Worm (Caenorhabditis elegans) whole organism, midembryonic: Measurements from ENCODE around the gene srh-74.

Source experiments
- T22C8.4 ChIP-seq: fragments of 200-800 bp; sonication (Bioruptor generic); IDR thresholded peaks from 2 replicates; pipeline ENCODE4 v1.3.6; 2022; ENCODE audit warnings: missing genetic modification characterization, missing compliant biosample characterization
- cog-1 ChIP-seq: sonication (generic microtip); optimal IDR thresholded peaks from 2 replicates; lab custom pipeline; 2016; ENCODE audit warnings: missing genetic modification characterization, missing compliant biosample characterization
- flt-1 ChIP-seq: fragments of 200-800 bp; sonication (Bioruptor generic); IDR thresholded peaks from 2 replicates; pipeline ENCODE4 v1.3.6; 2022; ENCODE audit warnings: missing genetic modification characterization, missing compliant biosample characterization
- klf-2 ChIP-seq: fragments of 200-800 bp; sonication (Bioruptor generic); conservative IDR thresholded peaks from 2 replicates; pipeline ENCODE4 v1.3.6; 2022; ENCODE audit warnings: missing genetic modification reagents, missing genetic modification characterization, missing compliant biosample characterization
- med-1 ChIP-seq: sonication (generic microtip); optimal IDR thresholded peaks from 2 replicates; lab custom pipeline; 2017; ENCODE audit warnings: missing genetic modification characterization, mild to moderate bottlenecking, missing compliant biosample characterization, antibody characterized with exemption, missing genetic modification reagents; ENCODE audit not compliant: insufficient read depth
- ref-1 ChIP-seq: fragments of 200-800 bp; sonication (Bioruptor generic); conservative IDR thresholded peaks from 2 replicates; pipeline ENCODE4 v1.3.6; 2022; ENCODE audit warnings: missing genetic modification reagents, missing genetic modification characterization, missing compliant biosample characterization
- tab-1 ChIP-seq: fragments of 200-800 bp; sonication (Bioruptor generic); IDR thresholded peaks from 2 replicates; pipeline ENCODE4 v1.3.6; 2022; ENCODE audit warnings: missing genetic modification characterization, missing compliant biosample characterization
- ztf-23 ChIP-seq: fragments of 200-800 bp; sonication (Bioruptor generic); IDR thresholded peaks from 2 replicates; pipeline ENCODE4 v1.3.6; 2022; ENCODE audit warnings: missing genetic modification reagents, missing genetic modification characterization, missing compliant biosample characterization
- ztf-29 ChIP-seq: fragments of 200-800 bp; sonication (Bioruptor generic); IDR thresholded peaks from 2 replicates; pipeline ENCODE4 v1.3.6; 2022; ENCODE audit warnings: missing genetic modification reagents, missing genetic modification characterization, missing compliant biosample characterization

srh-74 gene

ce11 chrV:11078104-11078724 is 29.6 kb upstream of the srh-74 start, which contains the start of gene act-2:
TSS of gene act-2 (minus strand) at chrV:11078154.
- peak; percentile 28 for TF ChIP-seq cog-1
- no peak for TF ChIP-seq ref-1 (GFP tag; lab: Robert Waterston, UW)
- no peak for TF ChIP-seq tab-1
- no peak for TF ChIP-seq T22C8.4 (GFP tag; lab: Robert Waterston, UW)
- TF ChIP-seq klf-2 (GFP tag; lab: Robert Waterston, UW) = no peak
- no peak for TF ChIP-seq med-1
- TF ChIP-seq flt-1 (GFP tag; lab: Robert Waterston, UW) = peak; percentile 53; the same call in 1 of the 2 replicates
- TF ChIP-seq ztf-29 (GFP tag; lab: Robert Waterston, UW) = no peak
- TF ChIP-seq ztf-23 = peak; percentile 14; the same call in 1 of the 2 replicates

ce11 chrV:11076403-11076802 is 27.8 kb upstream of the srh-74 start:
- TF ChIP-seq tab-1 = no peak
- TF ChIP-seq cog-1 = no peak
- TF ChIP-seq flt-1 (GFP tag; lab: Robert Waterston, UW) = no peak
- no peak for TF ChIP-seq T22C8.4 (GFP tag; lab: Robert Waterston, UW)
- TF ChIP-seq ref-1 (GFP tag; lab: Robert Waterston, UW) = no peak
- no peak for TF ChIP-seq klf-2 (GFP tag; lab: Robert Waterston, UW)

DNA sequence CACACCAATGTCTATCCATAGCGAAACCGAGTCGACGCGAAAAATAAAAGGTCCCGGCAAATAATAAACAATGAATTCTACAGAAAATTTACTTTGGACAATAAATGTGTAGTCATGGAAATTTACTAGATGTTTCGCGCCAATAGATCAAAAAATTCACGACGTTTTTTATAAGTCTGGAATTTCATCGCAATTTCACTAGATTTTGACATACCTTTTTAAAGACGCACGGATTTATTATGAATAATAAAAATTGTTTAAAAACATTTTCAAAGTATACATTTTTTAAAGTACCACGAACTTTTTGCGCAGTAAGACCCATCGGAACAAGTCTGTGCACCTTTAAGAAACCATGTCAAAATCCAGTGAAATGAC is 27.4 kb upstream of the srh-74 start:
- no peak for TF ChIP-seq ref-1 (GFP tag; lab: Robert Waterston, UW)
- no peak for TF ChIP-seq med-1
- TF ChIP-seq cog-1 = no peak
- no peak for TF ChIP-seq tab-1
- TF ChIP-seq klf-2 (GFP tag; lab: Robert Waterston, UW) = no peak

ce11 chrV:11075209-11076027 is 26.8 kb upstream of the srh-74 start:
- TF ChIP-seq flt-1 (GFP tag; lab: Robert Waterston, UW) (peak; percentile 48; the same call in 1 of the 2 replicates), cog-1 (no peak), T22C8.4 (GFP tag; lab: Robert Waterston, UW) (no peak)

DNA sequence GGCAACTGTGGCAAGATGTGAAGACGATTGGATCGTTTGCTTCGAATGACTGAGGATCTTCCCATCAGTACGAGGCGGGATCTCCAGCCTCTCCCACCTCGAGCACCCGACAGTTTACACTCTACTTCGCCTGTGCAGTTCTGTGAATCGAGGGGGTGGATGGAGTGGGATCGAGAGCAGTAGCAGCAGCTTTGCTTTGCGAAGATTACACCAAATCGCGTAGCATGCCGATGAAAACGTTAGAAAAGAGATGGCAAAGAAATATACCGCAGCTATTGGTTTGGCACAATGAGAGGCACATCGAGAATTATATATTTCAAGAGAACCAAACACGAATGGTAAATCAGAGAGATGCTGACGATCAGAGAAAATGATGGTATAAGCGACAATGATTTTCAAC is 25.9 kb upstream of the srh-74 start, which contains the start of gene act-3:
act-3 (minus strand) TSS at position 51 of the 400 bp plus-strand sequence.
- TF ChIP-seq ztf-29 (GFP tag; lab: Robert Waterston, UW) (no peak), cog-1 (peak; percentile 35)

- TF ChIP-seq tab-1 (no peak), ref-1 (GFP tag; lab: Robert Waterston, UW) (no peak), klf-2 (GFP tag; lab: Robert Waterston, UW) (no peak), T22C8.4 (GFP tag; lab: Robert Waterston, UW) (no peak), ztf-23 (no peak), cog-1 (no peak), flt-1 (GFP tag; lab: Robert Waterston, UW) (no peak), med-1 (no peak), ztf-29 (GFP tag; lab: Robert Waterston, UW) (no peak)
Measured at ce11 chrV:11073354-11073753, 24.8 kb upstream of the srh-74 start.

DNA sequence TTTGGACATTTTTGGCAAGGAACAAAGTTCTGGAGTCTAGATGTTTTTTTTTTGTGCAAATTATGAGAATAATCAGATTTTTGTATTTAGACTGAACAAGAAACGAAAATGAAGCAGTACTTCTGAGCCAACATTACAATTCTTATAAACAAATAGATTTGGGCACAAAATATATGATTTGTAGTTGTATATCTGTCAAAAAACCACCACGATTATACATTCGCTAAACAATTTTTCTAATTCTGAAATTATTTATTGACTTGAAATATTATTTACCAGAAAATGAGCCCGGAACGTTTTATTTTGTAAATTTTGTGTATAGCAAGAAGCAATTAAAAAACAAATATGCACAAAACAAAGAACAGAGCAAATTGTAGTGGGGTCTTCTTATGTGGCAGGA is 22.9 kb upstream of the srh-74 start:
- no peak for TF ChIP-seq flt-1 (GFP tag; lab: Robert Waterston, UW)
- TF ChIP-seq tab-1 = no peak
- no peak for TF ChIP-seq ztf-23
- no peak for TF ChIP-seq T22C8.4 (GFP tag; lab: Robert Waterston, UW)
- no peak for TF ChIP-seq klf-2 (GFP tag; lab: Robert Waterston, UW)
- TF ChIP-seq ref-1 (GFP tag; lab: Robert Waterston, UW) = no peak
- TF ChIP-seq cog-1 = no peak
- no peak for TF ChIP-seq med-1
- TF ChIP-seq ztf-29 (GFP tag; lab: Robert Waterston, UW) = no peak

DNA sequence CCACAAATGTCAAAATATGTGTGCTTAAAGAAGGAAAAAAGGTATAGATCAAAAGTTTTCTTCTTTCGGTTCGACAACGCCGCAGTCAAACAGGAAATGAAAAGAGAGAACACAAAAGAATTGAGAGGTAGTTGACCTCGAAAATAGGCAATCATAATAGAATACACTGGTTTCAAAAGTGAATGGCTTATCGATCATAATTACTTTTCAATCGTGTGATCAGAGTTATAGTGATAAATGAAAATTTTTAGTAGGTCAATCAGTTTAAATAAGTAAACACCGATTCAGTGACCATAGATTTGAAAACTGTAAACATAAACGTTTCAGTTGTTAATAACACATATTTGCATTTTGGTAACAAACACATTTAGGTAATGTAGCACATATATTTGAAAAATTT is 21.8 kb upstream of the srh-74 start:
- TF ChIP-seq ztf-23 (no peak), ref-1 (GFP tag; lab: Robert Waterston, UW) (no peak), tab-1 (no peak), cog-1 (no peak), flt-1 (GFP tag; lab: Robert Waterston, UW) (no peak), med-1 (no peak), T22C8.4 (GFP tag; lab: Robert Waterston, UW) (no peak), ztf-29 (GFP tag; lab: Robert Waterston, UW) (no peak), klf-2 (GFP tag; lab: Robert Waterston, UW) (no peak)

DNA sequence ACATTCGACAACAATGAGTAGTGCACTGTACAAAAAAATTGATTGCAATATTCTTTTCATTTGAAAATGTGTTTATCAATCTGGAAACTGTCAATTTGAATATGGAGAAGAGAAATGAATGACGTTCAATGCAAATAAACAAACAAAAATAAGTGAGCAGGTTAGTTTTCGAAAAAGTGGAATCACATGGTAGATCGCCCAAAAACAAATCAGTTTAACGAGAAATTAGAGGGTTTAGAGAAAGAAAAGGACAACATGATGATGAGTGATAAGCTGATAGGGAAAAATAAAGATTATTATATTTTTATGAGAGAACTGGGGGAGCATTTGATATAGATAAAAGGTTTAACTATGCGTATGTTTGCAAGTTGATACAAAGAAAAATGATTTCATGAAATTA is 20.7 kb upstream of the srh-74 start, which contains the start of gene T04C12.8:
T04C12.8 (minus strand) TSS at position 82 of the 400 bp plus-strand sequence.
- TF ChIP-seq flt-1 (GFP tag; lab: Robert Waterston, UW) (no peak), ztf-23 (no peak), klf-2 (GFP tag; lab: Robert Waterston, UW) (no peak), med-1 (no peak), ztf-29 (GFP tag; lab: Robert Waterston, UW) (no peak), T22C8.4 (GFP tag; lab: Robert Waterston, UW) (no peak), tab-1 (no peak), ref-1 (GFP tag; lab: Robert Waterston, UW) (no peak), cog-1 (no peak)

DNA sequence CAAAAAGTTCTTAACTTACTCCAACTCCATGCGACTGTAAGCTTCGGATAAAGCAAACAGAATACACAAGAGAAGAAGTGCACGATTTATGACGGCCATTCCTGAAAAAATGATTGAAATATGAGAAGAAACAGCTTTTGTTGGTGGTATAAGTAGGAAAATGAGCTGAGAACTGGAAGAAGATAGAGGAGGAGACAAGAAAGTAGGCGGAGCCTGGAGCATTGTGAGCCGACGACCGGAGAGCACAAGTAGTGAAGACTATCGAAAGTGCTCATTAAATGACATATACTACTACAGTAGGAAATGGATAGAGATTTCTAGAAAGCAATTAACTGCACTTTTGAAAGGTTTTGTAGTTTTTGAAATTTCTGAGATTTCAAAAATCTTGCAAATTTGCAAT is 16.9 kb upstream of the srh-74 start, which contains the start of gene nlp-80:
nlp-80 (minus strand) TSS at position 101 of the 400 bp plus-strand sequence.
- TF ChIP-seq klf-2 (GFP tag; lab: Robert Waterston, UW) (no peak), ztf-23 (no peak), ztf-29 (GFP tag; lab: Robert Waterston, UW) (no peak), flt-1 (GFP tag; lab: Robert Waterston, UW) (no peak), cog-1 (no peak), T22C8.4 (GFP tag; lab: Robert Waterston, UW) (no peak), ref-1 (GFP tag; lab: Robert Waterston, UW) (no peak), med-1 (no peak), tab-1 (no peak)
